Worm (Caenorhabditis elegans) whole organism, early embryonic: ENCODE results near the gene C17H12.2.

Source experiments
- B0310.2 ChIP-seq: sonication (generic microtip); optimal IDR thresholded peaks from 2 replicates; lab custom pipeline; 2016; ENCODE audit warnings: mild to moderate bottlenecking, missing genetic modification characterization, missing compliant biosample characterization
- F13C5.2 ChIP-seq: sonication (generic microtip); optimal IDR thresholded peaks from 2 replicates; lab custom pipeline; 2017; ENCODE audit warnings: mild to moderate bottlenecking, missing genetic modification characterization, inconsistent platforms, missing compliant biosample characterization
- ama-1 ChIP-seq: fragments of 150-350 bp; optimal IDR thresholded peaks from 2 replicates; lab custom pipeline; 2014
- ceh-13 ChIP-seq: fragments of 200-800 bp; sonication (Bioruptor generic); optimal IDR thresholded peaks from 2 replicates; lab custom pipeline; 2018; ENCODE audit warnings: mild to moderate bottlenecking, missing genetic modification characterization, missing compliant biosample characterization
- hmg-4 ChIP-seq: fragments of 200-800 bp; sonication (Bioruptor generic); optimal IDR thresholded peaks from 2 replicates; lab custom pipeline; 2018; ENCODE audit warnings: mild to moderate bottlenecking, missing genetic modification characterization, missing compliant biosample characterization
- pes-1 ChIP-seq: fragments of 200-800 bp; sonication (Bioruptor generic); IDR thresholded peaks from 2 replicates; pipeline ENCODE4 v1.3.6; 2022; ENCODE audit warnings: missing genetic modification reagents, missing genetic modification characterization, missing compliant biosample characterization
- sea-1 ChIP-seq: fragments of 200-800 bp; sonication (Bioruptor generic); conservative IDR thresholded peaks from 2 replicates; pipeline ENCODE4 v1.3.6; 2022; ENCODE audit warnings: missing genetic modification characterization, missing compliant biosample characterization
- tra-4 ChIP-seq: sonication (generic microtip); optimal IDR thresholded peaks from 2 replicates; lab custom pipeline; 2017; ENCODE audit warnings: missing genetic modification characterization, missing compliant biosample characterization

- TF ChIP-seq tra-4 (tag; lab: Kevin White, UChicago), result no peak
- TF ChIP-seq ama-1 (lab: Kevin White, UChicago), result no peak
- no peak for TF ChIP-seq hmg-4 (GFP tag; lab: Kevin White, UChicago)
- TF ChIP-seq sea-1 (GFP tag; lab: Robert Waterston, UW), result no peak
- no peak for TF ChIP-seq F13C5.2
- no peak for TF ChIP-seq pes-1 (GFP tag; lab: Robert Waterston, UW)
- no peak for TF ChIP-seq B0310.2 (tag; lab: Kevin White, UChicago)
- TF ChIP-seq ceh-13 (GFP tag; lab: Kevin White, UChicago), result no peak
Measured at ce11 chrIV:6785873-6786272, 4.4 kb downstream of the C17H12.2 start.
